Worm (Caenorhabditis elegans): ENCODE data around the gene srg-16.
A peak's percentile ranks its signal among the peaks of the same experiment; 100 is the strongest.
"Not testable (repeated sequence)": the region's sequence is repeated elsewhere in the genome, so short reads cannot be mapped to it uniquely, and the experiment has no call there.

The srg-16 gene

DNA sequence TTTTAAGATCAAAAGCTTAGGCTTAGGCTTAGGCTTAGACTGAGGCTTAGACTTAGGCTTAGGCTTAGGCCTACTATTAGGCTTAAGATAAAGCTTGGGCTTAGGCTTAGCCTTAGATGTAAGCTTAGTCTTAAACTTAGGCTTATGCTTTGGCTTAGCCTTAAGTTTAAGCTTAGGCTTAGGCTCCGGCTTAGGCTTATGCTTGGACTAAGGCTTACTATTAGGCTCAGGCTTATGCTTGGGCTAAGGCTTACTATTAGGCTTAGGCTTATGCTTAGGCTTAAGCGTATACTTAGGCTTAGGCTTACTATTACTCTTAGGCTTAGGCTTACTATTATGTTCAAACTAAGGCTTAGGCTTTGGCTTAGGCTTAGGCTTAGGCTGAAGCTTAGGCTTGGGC lies 30.2 kb upstream of the srg-16 start:
- TF ChIP-seq scrt-1 (GFP tag; IDR thresholded peaks at IDR 0.05) (no peak), ceh-36 (tag; optimal IDR thresholded peaks at IDR 0.05) (peak; percentile 82), tbx-37 (GFP tag; conservative IDR thresholded peaks at IDR 0.05) (no peak), sea-1 (GFP tag; conservative IDR thresholded peaks at IDR 0.05) (no peak), hmbx-1 (tag; optimal IDR thresholded peaks at IDR 0.05) (no peak), flt-1 (GFP tag; IDR thresholded peaks at IDR 0.05) (no peak)

DNA sequence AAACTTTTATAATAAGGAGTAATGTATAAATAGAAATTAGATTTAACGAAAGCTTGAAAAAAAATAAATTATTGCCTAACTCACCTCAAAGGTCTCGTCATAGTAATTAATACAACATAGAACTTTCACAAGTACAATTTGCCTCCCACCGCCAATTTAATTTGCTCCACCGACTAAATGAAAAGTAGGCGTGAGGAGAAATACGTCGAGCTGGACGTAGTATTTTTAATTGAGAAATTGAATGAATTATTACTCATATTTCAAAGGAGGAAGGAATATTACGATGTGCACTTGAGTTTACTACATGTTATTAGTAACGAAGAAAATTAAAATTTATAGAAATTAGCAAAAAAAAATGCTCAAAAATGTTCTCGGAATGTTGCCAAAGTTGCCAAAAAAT lies 28.5 kb upstream of the srg-16 start, which contains the start of gene Y57A10C.9:
Y57A10C.9 (minus strand) TSS at position 101 of the 400 bp plus-strand sequence.
- TF ChIP-seq tbx-37 (GFP tag; conservative IDR thresholded peaks at IDR 0.05): no peak
- no peak for TF ChIP-seq ama-1 (optimal IDR thresholded peaks at IDR 0.05)
- TF ChIP-seq flt-1 (GFP tag; IDR thresholded peaks at IDR 0.05): no peak
- no peak for TF ChIP-seq sea-1 (GFP tag; conservative IDR thresholded peaks at IDR 0.05)
- no peak for TF ChIP-seq tra-4 (tag; optimal IDR thresholded peaks at IDR 0.05)
- no peak for TF ChIP-seq pes-1 (GFP tag; IDR thresholded peaks at IDR 0.05)
- no peak for TF ChIP-seq hmbx-1 (tag; optimal IDR thresholded peaks at IDR 0.05)
- no peak for TF ChIP-seq tbx-11 (GFP tag; IDR thresholded peaks at IDR 0.05)
- no peak for TF ChIP-seq aly-1 (tag; optimal IDR thresholded peaks at IDR 0.05)
- no peak for TF ChIP-seq scrt-1 (GFP tag; IDR thresholded peaks at IDR 0.05)
- no peak for TF ChIP-seq B0310.2 (tag; optimal IDR thresholded peaks at IDR 0.05)
- TF ChIP-seq ceh-13 (GFP tag; optimal IDR thresholded peaks at IDR 0.05): no peak
- no peak for TF ChIP-seq ets-7 (tag; optimal IDR thresholded peaks at IDR 0.05)
- no peak for TF ChIP-seq ceh-36 (tag; optimal IDR thresholded peaks at IDR 0.05)
- TF ChIP-seq F13C5.2 (tag; optimal IDR thresholded peaks at IDR 0.05): no peak

DNA sequence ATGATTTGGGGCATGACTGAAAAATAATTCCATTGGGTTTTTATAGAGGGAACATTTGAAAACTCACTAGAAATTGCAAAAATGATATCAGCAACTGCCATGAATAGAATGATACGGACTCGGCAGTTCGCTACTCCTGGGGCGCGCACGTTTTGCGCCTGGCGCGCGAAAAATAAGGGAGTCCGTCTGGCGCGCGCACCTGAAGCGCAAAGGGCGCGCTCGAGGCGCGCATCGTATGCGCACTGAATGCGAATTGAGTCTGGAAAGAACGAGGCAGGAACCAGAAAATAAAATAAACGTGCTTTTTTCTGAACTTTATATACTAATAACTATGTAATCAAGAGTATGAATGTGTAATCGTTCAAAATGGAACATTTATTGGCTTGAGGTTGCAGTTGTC lies 25.8 kb upstream of the srg-16 start, which contains the start of gene Y57A10C.10:
Y57A10C.10 (minus strand) TSS at position 101 of the 400 bp plus-strand sequence.
- not testable (repeated sequence) for TF ChIP-seq ceh-36 (tag; optimal IDR thresholded peaks at IDR 0.05); hnd-1 (tag; optimal IDR thresholded peaks at IDR 0.05); pes-1 (GFP tag; IDR thresholded peaks at IDR 0.05)

DNA sequence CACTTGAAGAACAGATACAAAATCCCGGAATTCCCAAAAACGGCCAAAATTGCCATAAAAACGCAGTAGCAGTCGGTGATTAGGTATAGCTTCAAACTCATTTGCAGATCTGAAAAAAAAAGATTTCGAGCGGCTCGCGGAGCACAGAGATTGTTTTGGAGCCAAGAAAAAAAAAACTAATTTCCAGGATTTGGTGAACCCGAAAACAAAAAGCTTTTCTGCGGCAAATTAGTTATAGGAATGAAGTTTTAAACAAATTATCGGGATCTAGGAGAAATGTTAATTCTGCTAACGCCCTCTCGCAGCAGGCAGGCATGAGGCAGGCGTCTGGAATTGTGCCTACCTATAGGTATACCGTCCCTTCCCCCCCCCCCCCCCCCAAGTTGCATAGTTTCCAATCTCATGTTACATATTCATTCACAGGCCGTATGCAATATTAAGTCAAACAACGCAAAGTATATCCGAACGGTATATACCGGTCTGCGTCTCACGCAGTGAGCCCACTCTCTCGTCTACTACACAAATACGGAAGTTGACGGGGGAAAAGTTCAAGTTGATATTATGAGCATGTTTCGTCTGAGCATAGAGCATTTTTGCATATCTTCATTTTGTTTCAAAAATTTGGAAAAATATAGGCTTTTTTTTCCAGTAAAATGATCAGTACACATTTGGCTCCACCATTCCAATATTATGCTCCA lies 22.1 kb upstream of the srg-16 start, which contains the start of the genes W05H5.1 and pitr-6:
W05H5.1 (minus strand) TSS at position 101 of the 698 bp plus-strand sequence.
pitr-6 (plus strand) TSS at position 648 of the 698 bp plus-strand sequence.
- no peak for TF ChIP-seq hmg-4 (GFP tag; optimal IDR thresholded peaks at IDR 0.05)
- TF ChIP-seq flt-1 (GFP tag; IDR thresholded peaks at IDR 0.05): no peak
- TF ChIP-seq F13C5.2 (tag; optimal IDR thresholded peaks at IDR 0.05): no peak
- no peak for TF ChIP-seq ets-7 (tag; optimal IDR thresholded peaks at IDR 0.05)
- TF ChIP-seq pes-1 (GFP tag; IDR thresholded peaks at IDR 0.05): no peak
- no peak for TF ChIP-seq tra-4 (tag; optimal IDR thresholded peaks at IDR 0.05)
- no peak for TF ChIP-seq hmbx-1 (tag; optimal IDR thresholded peaks at IDR 0.05)

ce11 chrII:12448241-12448640 lies 18.7 kb upstream of the srg-16 start, which contains the start of gene srh-27:
Gene srh-27 (plus strand): TSS chrII:12448541.
- TF ChIP-seq aly-1 (tag; optimal IDR thresholded peaks at IDR 0.05): no peak
- no peak for TF ChIP-seq F13C5.2 (tag; optimal IDR thresholded peaks at IDR 0.05)
- TF ChIP-seq B0310.2 (tag; optimal IDR thresholded peaks at IDR 0.05): no peak
- TF ChIP-seq ets-7 (tag; optimal IDR thresholded peaks at IDR 0.05): no peak
- TF ChIP-seq hmbx-1 (tag; optimal IDR thresholded peaks at IDR 0.05): no peak
- no peak for TF ChIP-seq flt-1 (GFP tag; IDR thresholded peaks at IDR 0.05)
- TF ChIP-seq hmg-4 (GFP tag; optimal IDR thresholded peaks at IDR 0.05): no peak
- TF ChIP-seq ama-1 (optimal IDR thresholded peaks at IDR 0.05): no peak
- TF ChIP-seq ceh-13 (GFP tag; optimal IDR thresholded peaks at IDR 0.05): no peak
- no peak for TF ChIP-seq tbx-11 (GFP tag; IDR thresholded peaks at IDR 0.05)
- no peak for TF ChIP-seq pes-1 (GFP tag; IDR thresholded peaks at IDR 0.05)
- no peak for TF ChIP-seq tra-4 (tag; optimal IDR thresholded peaks at IDR 0.05)
- TF ChIP-seq scrt-1 (GFP tag; IDR thresholded peaks at IDR 0.05): no peak
- TF ChIP-seq sea-1 (GFP tag; conservative IDR thresholded peaks at IDR 0.05): no peak
- no peak for TF ChIP-seq ceh-36 (tag; optimal IDR thresholded peaks at IDR 0.05)
- no peak for TF ChIP-seq hnd-1 (tag; optimal IDR thresholded peaks at IDR 0.05)

- TF ChIP-seq hnd-1 (tag; optimal IDR thresholded peaks at IDR 0.05): no peak
- no peak for TF ChIP-seq ets-7 (tag; optimal IDR thresholded peaks at IDR 0.05)
- TF ChIP-seq scrt-1 (GFP tag; IDR thresholded peaks at IDR 0.05): no peak
- TF ChIP-seq sea-1 (GFP tag; conservative IDR thresholded peaks at IDR 0.05): no peak
- TF ChIP-seq ceh-36 (tag; optimal IDR thresholded peaks at IDR 0.05): no peak
- TF ChIP-seq ama-1 (optimal IDR thresholded peaks at IDR 0.05): no peak
- TF ChIP-seq ceh-13 (GFP tag; optimal IDR thresholded peaks at IDR 0.05): no peak
- TF ChIP-seq aly-1 (tag; optimal IDR thresholded peaks at IDR 0.05): no peak
- TF ChIP-seq pes-1 (GFP tag; IDR thresholded peaks at IDR 0.05): no peak
- no peak for TF ChIP-seq hmg-4 (GFP tag; optimal IDR thresholded peaks at IDR 0.05)
- no peak for TF ChIP-seq hmbx-1 (tag; optimal IDR thresholded peaks at IDR 0.05)
- no peak for TF ChIP-seq tbx-37 (GFP tag; conservative IDR thresholded peaks at IDR 0.05)
- no peak for TF ChIP-seq B0310.2 (tag; optimal IDR thresholded peaks at IDR 0.05)
- TF ChIP-seq tra-4 (tag; optimal IDR thresholded peaks at IDR 0.05): no peak
Observed at ce11 chrII:12449849-12450248, 17.1 kb upstream of the srg-16 start, which contains the start of gene sre-34. Gene sre-34 (plus strand): TSS chrII:12450149.

DNA sequence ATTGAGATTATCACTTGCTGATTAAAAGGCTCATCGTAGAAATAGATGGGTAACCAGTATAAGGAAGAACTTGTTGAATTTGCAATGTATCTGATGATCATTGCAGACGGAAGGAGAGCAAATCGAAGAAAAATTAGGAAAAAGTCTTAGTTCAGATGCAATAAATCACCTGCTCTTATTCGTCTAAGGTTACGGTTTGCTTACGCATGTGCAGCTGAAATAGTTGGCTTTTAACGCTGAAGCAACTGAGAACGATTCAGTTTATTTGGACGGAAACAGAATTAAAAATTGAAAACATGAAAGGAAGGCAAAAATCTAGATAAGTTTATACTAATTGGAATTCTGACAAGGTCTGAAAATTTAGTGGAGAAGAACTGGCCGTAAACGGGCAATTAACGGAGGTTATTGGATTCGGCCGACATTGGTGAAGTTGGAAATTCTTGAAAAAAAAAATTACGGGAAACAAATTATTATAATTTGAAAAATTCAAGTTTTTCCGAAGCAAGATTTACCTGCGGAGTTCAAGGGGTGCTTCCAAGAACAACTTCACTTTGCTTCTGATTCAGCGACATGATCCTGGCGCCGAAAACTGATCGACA lies 14.1 kb upstream of the srg-16 start, which contains the start of the genes sre-35 and sre-33:
sre-35 (minus strand) TSS at position 101 of the 599 bp plus-strand sequence.
sre-33 (plus strand) TSS at position 549 of the 599 bp plus-strand sequence.
- TF ChIP-seq hmg-4 (GFP tag; optimal IDR thresholded peaks at IDR 0.05) (no peak), flt-1 (GFP tag; IDR thresholded peaks at IDR 0.05) (no peak), tbx-37 (GFP tag; conservative IDR thresholded peaks at IDR 0.05) (no peak), ceh-36 (tag; optimal IDR thresholded peaks at IDR 0.05) (no peak), scrt-1 (GFP tag; IDR thresholded peaks at IDR 0.05) (no peak), ceh-13 (GFP tag; optimal IDR thresholded peaks at IDR 0.05) (no peak), sea-1 (GFP tag; conservative IDR thresholded peaks at IDR 0.05) (no peak), B0310.2 (tag; optimal IDR thresholded peaks at IDR 0.05) (no peak), ama-1 (optimal IDR thresholded peaks at IDR 0.05) (no peak), hmbx-1 (tag; optimal IDR thresholded peaks at IDR 0.05) (no peak), aly-1 (tag; optimal IDR thresholded peaks at IDR 0.05) (no peak), pes-1 (GFP tag; IDR thresholded peaks at IDR 0.05) (no peak), hnd-1 (tag; optimal IDR thresholded peaks at IDR 0.05) (no peak), tbx-11 (GFP tag; IDR thresholded peaks at IDR 0.05) (no peak), F13C5.2 (tag; optimal IDR thresholded peaks at IDR 0.05) (no peak), tra-4 (tag; optimal IDR thresholded peaks at IDR 0.05) (no peak), ets-7 (tag; optimal IDR thresholded peaks at IDR 0.05) (no peak)

All from whole organism, early embryonic.